Fruit fly (Drosophila melanogaster) whole organism, embryonic: Measurements from ENCODE around the gene RfC3.

Source experiments
- Aef1 ChIP-seq: fragments of 200-800 bp; sonication (Bioruptor generic); IDR thresholded peaks from 3 replicates; pipeline ENCODE4 v1.3.6; 2022; ENCODE audit warnings: missing biosample characterization, missing genetic modification characterization
- CG11695 ChIP-seq: fragments of 200-800 bp; sonication (Bioruptor generic); IDR thresholded peaks from 3 replicates; pipeline ENCODE4 v1.3.6; 2022; ENCODE audit warnings: missing biosample characterization, missing genetic modification characterization
- CG12391 ChIP-seq: fragments of 200-800 bp; sonication (Bioruptor generic); optimal IDR thresholded peaks from 3 replicates; lab custom pipeline; 2018; ENCODE audit warnings: missing biosample characterization, mild to moderate bottlenecking, missing genetic modification characterization, moderate library complexity
- CG12769 ChIP-seq: fragments of 200-800 bp; sonication (Bioruptor generic); optimal IDR thresholded peaks from 2 replicates; lab custom pipeline; 2019; ENCODE audit warnings: missing biosample characterization, mild to moderate bottlenecking, missing genetic modification characterization, moderate library complexity
- CG13894 ChIP-seq: fragments of 200-800 bp; sonication (Bioruptor generic); optimal IDR thresholded peaks from 3 replicates; lab custom pipeline; 2018; ENCODE audit warnings: missing biosample characterization, mild to moderate bottlenecking, missing genetic modification characterization, moderate library complexity
- CG15011 ChIP-seq: fragments of 200-800 bp; sonication (Bioruptor generic); optimal IDR thresholded peaks from 3 replicates; lab custom pipeline; 2018; ENCODE audit warnings: missing biosample characterization, mild to moderate bottlenecking, missing genetic modification characterization
- CG17328 ChIP-seq: fragments of 200-800 bp; sonication (Bioruptor generic); IDR thresholded peaks from 2 replicates; pipeline ENCODE4 v1.3.6; 2022; ENCODE audit warnings: missing biosample characterization, missing genetic modification characterization
- CG17385 ChIP-seq: fragments of 200-800 bp; sonication (Bioruptor generic); optimal IDR thresholded peaks from 3 replicates; lab custom pipeline; 2018; ENCODE audit warnings: missing biosample characterization, mild to moderate bottlenecking, missing genetic modification characterization
- CG17912 ChIP-seq: fragments of 200-800 bp; sonication (Bioruptor generic); optimal IDR thresholded peaks from 2 replicates; lab custom pipeline; 2018; ENCODE audit warnings: missing biosample characterization, mild to moderate bottlenecking, missing genetic modification characterization
- CG18011 ChIP-seq: fragments of 200-800 bp; sonication (Bioruptor generic); optimal IDR thresholded peaks from 2 replicates; lab custom pipeline; 2017; ENCODE audit warnings: missing biosample characterization, missing genetic modification characterization, mild to moderate bottlenecking, moderate library complexity, missing genotype
- CG3838 ChIP-seq: fragments of 200-800 bp; sonication (Bioruptor generic); optimal IDR thresholded peaks from 3 replicates; lab custom pipeline; 2016; ENCODE audit warnings: missing biosample characterization, missing genetic modification characterization
- CG6854 ChIP-seq: fragments of 200-800 bp; sonication (Bioruptor generic); optimal IDR thresholded peaks from 3 replicates; lab custom pipeline; 2017; ENCODE audit warnings: missing biosample characterization, mild to moderate bottlenecking, missing genetic modification characterization
- CG7271 ChIP-seq: fragments of 200-800 bp; sonication (Bioruptor generic); optimal IDR thresholded peaks from 2 replicates; lab custom pipeline; 2018; ENCODE audit warnings: missing biosample characterization, mild to moderate bottlenecking, missing genetic modification characterization, moderate library complexity
- CG7745 ChIP-seq: fragments of 200-800 bp; sonication (Bioruptor generic); optimal IDR thresholded peaks from 2 replicates; lab custom pipeline; 2018; ENCODE audit warnings: missing biosample characterization, mild to moderate bottlenecking, missing genetic modification characterization, moderate library complexity
- CG8089 ChIP-seq: fragments of 200-800 bp; sonication (Bioruptor generic); optimal IDR thresholded peaks from 3 replicates; lab custom pipeline; 2016; ENCODE audit warnings: missing biosample characterization, missing genetic modification characterization
- CG8924 ChIP-seq: fragments of 200-800 bp; optimal IDR thresholded peaks from 3 replicates; lab custom pipeline; 2019; ENCODE audit warnings: missing biosample characterization, mild to moderate bottlenecking, missing genetic modification characterization, moderate library complexity
- CG9437 ChIP-seq: fragments of 200-800 bp; sonication (Bioruptor generic); optimal IDR thresholded peaks from 2 replicates; lab custom pipeline; 2018; ENCODE audit warnings: missing biosample characterization, mild to moderate bottlenecking, missing genetic modification characterization
- Camta ChIP-seq: fragments of 200-800 bp; sonication (Bioruptor generic); optimal IDR thresholded peaks from 2 replicates; lab custom pipeline; 2016; ENCODE audit warnings: missing biosample characterization, missing genetic modification characterization
- Doc3 ChIP-seq: fragments of 200-800 bp; sonication (Bioruptor generic); IDR thresholded peaks from 3 replicates; pipeline ENCODE4 v1.3.6; 2022; ENCODE audit warnings: missing biosample characterization, missing genetic modification characterization; ENCODE audit not compliant: partially characterized antibody
- E2f1 ChIP-seq: fragments of 200-800 bp; sonication (Bioruptor generic); IDR thresholded peaks from 2 replicates; pipeline ENCODE4 v1.3.6; 2022; ENCODE audit warnings: missing biosample characterization, missing genetic modification characterization
- Eip74EF ChIP-seq, 2 experiments: fragments of 200-800 bp in 1 of 2; fragments of >200 bp in 1 of 2; sonication (Bioruptor generic) in 1 of 2; optimal IDR thresholded peaks; 2 replicates each; lab custom pipeline; 2017 to 2019; ENCODE audit warnings: missing biosample characterization in 2 of 2, missing genetic modification characterization in 2 of 2, mild to moderate bottlenecking in 1 of 2, moderate library complexity in 1 of 2
- Mrtf ChIP-seq: fragments of 200-800 bp; sonication (Bioruptor generic); IDR thresholded peaks from 3 replicates; pipeline ENCODE4 v1.3.6; 2022; ENCODE audit warnings: missing biosample characterization, missing genetic modification characterization
- NFAT ChIP-seq: fragments of 200-800 bp; sonication (Bioruptor generic); IDR thresholded peaks from 2 replicates; pipeline ENCODE4 v1.3.6; 2022; ENCODE audit warnings: missing biosample characterization, missing genetic modification characterization
- Optix ChIP-seq: fragments of 200-800 bp; sonication (Bioruptor generic); IDR thresholded peaks from 3 replicates; pipeline ENCODE4 v1.3.6; 2022; ENCODE audit warnings: missing biosample characterization, missing genetic modification characterization
- Ptx1 ChIP-seq: fragments of 200-800 bp; sonication (Bioruptor generic); IDR thresholded peaks from 2 replicates; pipeline ENCODE4 v1.3.6; 2022; ENCODE audit warnings: missing biosample characterization, missing genetic modification characterization
- Scr ChIP-seq: fragments of 200-800 bp; sonication (Bioruptor generic); IDR thresholded peaks from 2 replicates; pipeline ENCODE4 v1.3.6; 2022; ENCODE audit warnings: missing biosample characterization, missing genetic modification characterization; ENCODE audit not compliant: partially characterized antibody
- Sry-δ ChIP-seq: fragments of 200-800 bp; sonication (Bioruptor generic); optimal IDR thresholded peaks from 2 replicates; lab custom pipeline; 2016; ENCODE audit warnings: missing biosample characterization, missing genetic modification characterization
- Ssrp ChIP-seq: fragments of 200-800 bp; sonication (Bioruptor generic); optimal IDR thresholded peaks from 2 replicates; lab custom pipeline; 2018; ENCODE audit warnings: missing biosample characterization, mild to moderate bottlenecking, missing genetic modification characterization, moderate library complexity
- Xbp1 ChIP-seq: fragments of 200-800 bp; sonication (Bioruptor generic); optimal IDR thresholded peaks from 3 replicates; lab custom pipeline; 2016; ENCODE audit warnings: missing biosample characterization, mild to moderate bottlenecking, missing genetic modification characterization
- YL-1 ChIP-seq: fragments of 200-800 bp; sonication (Bioruptor generic); optimal IDR thresholded peaks from 3 replicates; lab custom pipeline; 2017; ENCODE audit warnings: missing biosample characterization, mild to moderate bottlenecking, missing genetic modification characterization
- az2 ChIP-seq: fragments of 200-800 bp; sonication (Bioruptor generic); optimal IDR thresholded peaks from 3 replicates; lab custom pipeline; 2016; ENCODE audit warnings: missing biosample characterization, missing genetic modification characterization
- btn ChIP-seq: fragments of 200-800 bp; sonication (Bioruptor generic); optimal IDR thresholded peaks from 2 replicates; lab custom pipeline; 2016; ENCODE audit warnings: missing biosample characterization, missing genetic modification characterization
- chm ChIP-seq: fragments of 200-800 bp; sonication (Bioruptor generic); IDR thresholded peaks from 2 replicates; pipeline ENCODE4 v1.3.6; 2022; ENCODE audit warnings: missing biosample characterization, missing genetic modification characterization
- crp ChIP-seq, 2 experiments: fragments of 200-800 bp; sonication (Bioruptor generic); optimal IDR thresholded peaks; 2 replicates in 1 of 2; 3 replicates in 1 of 2; lab custom pipeline; 2017; ENCODE audit warnings: missing biosample characterization in 2 of 2, missing genetic modification characterization in 2 of 2, mild to moderate bottlenecking in 1 of 2, moderate library complexity in 1 of 2
- danr ChIP-seq: fragments of 200-800 bp; sonication (Bioruptor generic); IDR thresholded peaks from 2 replicates; pipeline ENCODE4 v1.3.6; 2022; ENCODE audit warnings: missing biosample characterization, missing genetic modification characterization
- dysf ChIP-seq: fragments of 200-800 bp; sonication (Bioruptor generic); IDR thresholded peaks from 3 replicates; pipeline ENCODE4 v1.3.6; 2022; ENCODE audit warnings: missing biosample characterization, missing genetic modification characterization
- emc ChIP-seq: fragments of 200-800 bp; sonication (Bioruptor generic); optimal IDR thresholded peaks from 2 replicates; lab custom pipeline; 2016; ENCODE audit warnings: missing biosample characterization, missing genetic modification characterization
- fd102C ChIP-seq: fragments of 200-800 bp; sonication (Bioruptor generic); optimal IDR thresholded peaks from 2 replicates; lab custom pipeline; 2018; ENCODE audit warnings: missing biosample characterization, mild to moderate bottlenecking, missing genetic modification characterization, moderate library complexity
- fd64A ChIP-seq: fragments of 200-800 bp; sonication (Bioruptor generic); optimal IDR thresholded peaks from 3 replicates; lab custom pipeline; 2018; ENCODE audit warnings: missing biosample characterization, mild to moderate bottlenecking, missing genetic modification characterization
- fru ChIP-seq: fragments of >200 bp; optimal IDR thresholded peaks from 2 replicates; lab custom pipeline; 2017
- gsb ChIP-seq: fragments of 200-800 bp; sonication (Bioruptor generic); IDR thresholded peaks from 2 replicates; pipeline ENCODE4 v1.3.6; 2022; ENCODE audit warnings: missing biosample characterization, missing genetic modification characterization
- maf-S ChIP-seq: fragments of 200-800 bp; sonication (Bioruptor generic); optimal IDR thresholded peaks from 2 replicates; lab custom pipeline; 2016; ENCODE audit warnings: missing biosample characterization, missing genetic modification characterization
- scrt ChIP-seq: fragments of 200-800 bp; sonication (Bioruptor generic); optimal IDR thresholded peaks from 2 replicates; lab custom pipeline; 2018; ENCODE audit warnings: missing biosample characterization, mild to moderate bottlenecking, missing genetic modification characterization, moderate library complexity
- sim ChIP-seq: fragments of 200-800 bp; sonication (Bioruptor generic); IDR thresholded peaks from 2 replicates; pipeline ENCODE4 v1.3.6; 2022; ENCODE audit warnings: missing biosample characterization, missing genetic modification characterization
- sna ChIP-seq: fragments of 200-800 bp; sonication (Bioruptor generic); IDR thresholded peaks from 2 replicates; pipeline ENCODE4 v1.3.6; 2022; ENCODE audit warnings: missing biosample characterization, missing genetic modification characterization; ENCODE audit not compliant: partially characterized antibody
- tna ChIP-seq: fragments of 200-800 bp; sonication (Bioruptor generic); IDR thresholded peaks from 2 replicates; pipeline ENCODE4 v1.3.6; 2022; ENCODE audit warnings: missing biosample characterization, missing genetic modification characterization; ENCODE audit not compliant: partially characterized antibody
- twi ChIP-seq: fragments of 200-800 bp; optimal IDR thresholded peaks from 2 replicates; lab custom pipeline; 2019; ENCODE audit warnings: missing biosample characterization, mild to moderate bottlenecking, missing genetic modification characterization, moderate library complexity
- vnd ChIP-seq: fragments of 200-800 bp; sonication (Bioruptor generic); IDR thresholded peaks from 3 replicates; pipeline ENCODE4 v1.3.6; 2022; ENCODE audit warnings: missing biosample characterization, missing genetic modification characterization; ENCODE audit not compliant: partially characterized antibody
- zf30C ChIP-seq: fragments of 200-800 bp; sonication (Bioruptor generic); optimal IDR thresholded peaks from 3 replicates; lab custom pipeline; 2018; ENCODE audit warnings: missing biosample characterization, mild to moderate bottlenecking, missing genetic modification characterization

RfC3 gene

dm6 chr2L:10408122-10408576, 10.8 kb upstream of the RfC3 start, which contains the start of the genes Ip259 and RpS27A (continued):
- TF ChIP-seq CG7271 (tag; lab: Kevin White, UChicago) (peak; percentile 82), scrt (peak; percentile 74), emc (GFP tag; lab: Kevin White, UChicago) (peak; percentile 74), Mrtf (GFP tag; lab: Robert Waterston, UW) (no peak; the same call in 1 of the 3 replicates), CG12391 (tag; lab: Kevin White, UChicago) (peak; percentile 68), CG12769 (tag; lab: Kevin White, UChicago) (no peak), twi (tag; lab: Kevin White, UChicago) (peak; percentile 46), CG15011 (peak; percentile 69), fd64A (GFP tag; lab: Kevin White, UChicago) (peak; percentile 66), Optix (peak; percentile 77; the same call in 2 of the 3 replicates), Ssrp (tag; lab: Kevin White, UChicago) (peak; percentile 52), dysf (peak; percentile 77; the same call in 1 of the 3 replicates), btn (GFP tag; lab: Kevin White, UChicago) (peak; percentile 32), NFAT (GFP tag; lab: Robert Waterston, UW) (no peak; the same call in 1 of the 2 replicates), CG8089 (GFP tag; lab: Kevin White, UChicago) (peak; percentile 85), YL-1 (GFP tag; lab: Kevin White, UChicago) (peak; percentile 93), CG17912 (peak; percentile 80), gsb (GFP tag; lab: Robert Waterston, UW) (peak; percentile 40), Doc3 (GFP tag; lab: Robert Waterston, UW) (no peak), Xbp1 (GFP tag; lab: Kevin White, UChicago) (peak; percentile 75), vnd (GFP tag; lab: Robert Waterston, UW) (no peak), Eip74EF (GFP tag; optimal IDR thresholded peaks at IDR 0.05; lab: Kevin White, UChicago) (peak in 1 of 2 experiments; percentile 64), tna (no peak; the same call in 1 of the 2 replicates), Sry-δ (peak; percentile 50), CG17328 (GFP tag; lab: Robert Waterston, UW) (peak; percentile 87), crp (GFP tag; optimal IDR thresholded peaks at IDR 0.05; lab: Kevin White, UChicago) (peak in 1 of 2 experiments; percentile 47), Aef1 (GFP tag; lab: Robert Waterston, UW) (peak; percentile 54; the same call in 2 of the 3 replicates), E2f1 (GFP tag; lab: Robert Waterston, UW) (peak; percentile 61; the same call in 1 of the 2 replicates), fd102C (GFP tag; lab: Kevin White, UChicago) (peak; percentile 2), CG13894 (tag; lab: Kevin White, UChicago) (no peak), sna (GFP tag; lab: Robert Waterston, UW) (no peak), CG9437 (GFP tag; lab: Kevin White, UChicago) (peak; percentile 74), CG6854 (peak; percentile 71), Camta (GFP tag; lab: Kevin White, UChicago) (peak; percentile 81), CG3838 (GFP tag; lab: Kevin White, UChicago) (no peak), sim (peak; percentile 64; the same call in 1 of the 2 replicates), CG8924 (peak; percentile 61), CG7745 (tag; lab: Kevin White, UChicago) (no peak), az2 (GFP tag; lab: Kevin White, UChicago) (peak; percentile 55), zf30C (no peak), fru (lab: Kevin White, UChicago) (no peak), chm (GFP tag; lab: Robert Waterston, UW) (peak; percentile 86; the same call in 1 of the 2 replicates), maf-S (GFP tag; lab: Kevin White, UChicago) (peak; percentile 57), CG17385 (GFP tag; lab: Kevin White, UChicago) (peak; percentile 81), Scr (GFP tag; lab: Robert Waterston, UW) (no peak), CG18011 (GFP tag; lab: Kevin White, UChicago) (peak; percentile 55), danr (peak; percentile 40; the same call in 1 of the 2 replicates), CG11695 (GFP tag; lab: Robert Waterston, UW) (peak; percentile 57; the same call in 2 of the 3 replicates), Ptx1 (GFP tag; lab: Robert Waterston, UW) (peak; percentile 71; the same call in 1 of the 2 replicates)
